Fruit fly (Drosophila melanogaster) whole organism, embryonic: Measurements from ENCODE around the gene Ppn.

ENCODE experiments used
- Aef1 ChIP-seq: fragments of 200-800 bp; sonication (Bioruptor generic); IDR thresholded peaks from 3 replicates; pipeline ENCODE4 v1.3.6; 2022; ENCODE audit warnings: missing biosample characterization, missing genetic modification characterization
- Blimp-1 ChIP-seq: fragments of 200-800 bp; sonication (Bioruptor generic); optimal IDR thresholded peaks from 3 replicates; lab custom pipeline; 2018; ENCODE audit warnings: missing biosample characterization, missing genetic modification characterization, mild to moderate bottlenecking, moderate library complexity, missing genetic modification reagents
- CG13296 ChIP-seq: fragments of 200-800 bp; sonication (Bioruptor generic); optimal IDR thresholded peaks from 3 replicates; lab custom pipeline; 2018; ENCODE audit warnings: missing biosample characterization, mild to moderate bottlenecking, missing genetic modification characterization
- CG14050 ChIP-seq: fragments of 200-800 bp; sonication (Bioruptor generic); IDR thresholded peaks from 3 replicates; pipeline ENCODE4 v1.3.6; 2022; ENCODE audit warnings: missing biosample characterization, missing genetic modification characterization
- CG15479 ChIP-seq: fragments of 200-800 bp; sonication (Bioruptor generic); optimal IDR thresholded peaks from 3 replicates; lab custom pipeline; 2019; ENCODE audit warnings: missing biosample characterization, mild to moderate bottlenecking, missing genetic modification characterization, moderate library complexity
- CG1603 ChIP-seq: fragments of 200-800 bp; sonication (Bioruptor generic); optimal IDR thresholded peaks from 2 replicates; lab custom pipeline; 2019; ENCODE audit warnings: missing biosample characterization, mild to moderate bottlenecking, missing genetic modification characterization, moderate library complexity
- CG2889 ChIP-seq: fragments of 200-800 bp; sonication (Bioruptor generic); IDR thresholded peaks from 3 replicates; pipeline ENCODE4 v1.3.6; 2022; ENCODE audit warnings: missing biosample characterization, missing genetic modification characterization
- CG30403 ChIP-seq: fragments of 200-800 bp; sonication (Bioruptor generic); optimal IDR thresholded peaks from 3 replicates; lab custom pipeline; 2016; ENCODE audit warnings: missing biosample characterization, missing genetic modification characterization
- CG3163 ChIP-seq: fragments of 200-800 bp; sonication (Bioruptor generic); optimal IDR thresholded peaks from 3 replicates; lab custom pipeline; 2016; ENCODE audit warnings: missing biosample characterization, missing genetic modification characterization
- CG4707 ChIP-seq: fragments of 200-800 bp; sonication (Bioruptor generic); optimal IDR thresholded peaks from 2 replicates; lab custom pipeline; 2018; ENCODE audit warnings: missing biosample characterization, mild to moderate bottlenecking, missing genetic modification characterization, moderate library complexity
- CG4854 ChIP-seq: fragments of 200-800 bp; sonication (Bioruptor generic); optimal IDR thresholded peaks from 2 replicates; lab custom pipeline; 2016; ENCODE audit warnings: missing biosample characterization, missing genetic modification characterization, inconsistent platforms
- CG7357 ChIP-seq: fragments of 200-800 bp; sonication (Bioruptor generic); IDR thresholded peaks from 3 replicates; pipeline ENCODE4 v1.3.6; 2022; ENCODE audit warnings: missing biosample characterization, missing genetic modification characterization
- CG8290 ChIP-seq, 3 experiments: fragments of 200-800 bp; sonication (Bioruptor generic); optimal IDR thresholded peaks; 2 replicates each; lab custom pipeline; 2016 to 2019; ENCODE audit warnings: missing biosample characterization in 3 of 3, missing genetic modification characterization in 3 of 3, mild to moderate bottlenecking in 2 of 3, moderate library complexity in 1 of 3
- CG8944 ChIP-seq: fragments of 200-800 bp; sonication (Bioruptor generic); optimal IDR thresholded peaks from 3 replicates; lab custom pipeline; 2016; ENCODE audit warnings: missing biosample characterization, missing genetic modification characterization
- CG9817 ChIP-seq: fragments of 200-800 bp; sonication (Bioruptor generic); optimal IDR thresholded peaks from 2 replicates; lab custom pipeline; 2018; ENCODE audit warnings: missing biosample characterization, mild to moderate bottlenecking, missing genetic modification characterization, moderate library complexity
- Dfd ChIP-seq, 2 experiments: fragments of >200 bp; optimal IDR thresholded peaks; 2 replicates each; lab custom pipeline; 2017; ENCODE audit warnings: missing biosample characterization in 2 of 2, missing genetic modification characterization in 2 of 2
- Ets65A ChIP-seq: fragments of 200-800 bp; sonication (Bioruptor generic); peaks from one replicate; lab custom pipeline; 2016; ENCODE audit warnings: missing biosample characterization, missing genetic modification characterization
- Gug ChIP-seq: fragments of 200-800 bp; sonication (Bioruptor generic); IDR thresholded peaks from 4 replicates; pipeline ENCODE4 v1.3.6; 2022; ENCODE audit warnings: missing biosample characterization, missing genetic modification characterization
- HLH54F ChIP-seq: fragments of 200-800 bp; sonication (Bioruptor generic); optimal IDR thresholded peaks from 3 replicates; lab custom pipeline; 2016; ENCODE audit warnings: missing biosample characterization, missing genetic modification characterization
- Hand ChIP-seq: fragments of 200-800 bp; sonication (Bioruptor generic); optimal IDR thresholded peaks from 2 replicates; lab custom pipeline; 2017; ENCODE audit warnings: mild to moderate bottlenecking, missing biosample characterization, missing genetic modification reagents, missing genetic modification characterization
- Hr39 ChIP-seq: fragments of >200 bp; optimal IDR thresholded peaks from 2 replicates; lab custom pipeline; 2017
- Kr ChIP-seq: fragments of 200-800 bp; sonication (Bioruptor generic); optimal IDR thresholded peaks from 2 replicates; lab custom pipeline; 2017; ENCODE audit warnings: missing biosample characterization, mild to moderate bottlenecking, missing genetic modification characterization
- MBD-R2 ChIP-seq: fragments of 200-800 bp; sonication (Bioruptor generic); IDR thresholded peaks from 2 replicates; pipeline ENCODE4 v1.3.6; 2022; ENCODE audit warnings: missing biosample characterization, missing genetic modification characterization
- MTF-1 ChIP-seq: fragments of 200-800 bp; sonication (Bioruptor generic); optimal IDR thresholded peaks from 2 replicates; lab custom pipeline; 2018; ENCODE audit warnings: missing biosample characterization, mild to moderate bottlenecking, missing genetic modification characterization, borderline replicate concordance
- Med ChIP-seq: fragments of 200-800 bp; sonication (Bioruptor generic); peaks from one replicate; lab custom pipeline; 2016; ENCODE audit warnings: missing biosample characterization, missing genetic modification characterization, mild to moderate bottlenecking, inconsistent platforms, moderate library complexity
- Ravus ChIP-seq: fragments of 200-800 bp; sonication (Bioruptor generic); IDR thresholded peaks from 2 replicates; pipeline ENCODE4 v1.3.6; 2022; ENCODE audit warnings: missing biosample characterization, missing genetic modification characterization
- Side ChIP-seq: fragments of 200-800 bp; sonication (Bioruptor generic); optimal IDR thresholded peaks from 2 replicates; lab custom pipeline; 2016; ENCODE audit warnings: missing biosample characterization, missing genetic modification characterization
- Taf1 ChIP-seq: fragments of 200-800 bp; sonication (Bioruptor generic); IDR thresholded peaks from 2 replicates; pipeline ENCODE4 v1.3.6; 2022; ENCODE audit warnings: missing biosample characterization, missing genetic modification characterization
- Vsx1 ChIP-seq: fragments of 200-800 bp; sonication (Bioruptor generic); optimal IDR thresholded peaks from 2 replicates; lab custom pipeline; 2017; ENCODE audit warnings: missing biosample characterization, mild to moderate bottlenecking, missing genetic modification characterization, missing genetic modification reagents
- YL-1 ChIP-seq: fragments of 200-800 bp; sonication (Bioruptor generic); optimal IDR thresholded peaks from 3 replicates; lab custom pipeline; 2017; ENCODE audit warnings: missing biosample characterization, mild to moderate bottlenecking, missing genetic modification characterization
- dysf ChIP-seq: fragments of 200-800 bp; sonication (Bioruptor generic); IDR thresholded peaks from 3 replicates; pipeline ENCODE4 v1.3.6; 2022; ENCODE audit warnings: missing biosample characterization, missing genetic modification characterization
- grn ChIP-seq: fragments of 200-800 bp; sonication (Bioruptor generic); optimal IDR thresholded peaks from 3 replicates; lab custom pipeline; 2017; ENCODE audit warnings: missing biosample characterization, missing genetic modification characterization
- hb ChIP-seq: fragments of 200-800 bp; sonication (Bioruptor generic); IDR thresholded peaks from 3 replicates; pipeline ENCODE4 v1.3.6; 2022; ENCODE audit warnings: missing biosample characterization, missing genetic modification characterization; ENCODE audit not compliant: partially characterized antibody
- maf-S ChIP-seq: fragments of 200-800 bp; sonication (Bioruptor generic); optimal IDR thresholded peaks from 2 replicates; lab custom pipeline; 2016; ENCODE audit warnings: missing biosample characterization, missing genetic modification characterization
- pan ChIP-seq, 4 experiments: fragments of >200 bp in 3 of 4; fragments of 200-800 bp in 1 of 4; sonication (Bioruptor generic) in 1 of 4; optimal IDR thresholded peaks in 3 of 4; IDR thresholded peaks in 1 of 4; 2 replicates each; pipeline versions ENCODE4 v1.3.6 to Lab custom; 2017 to 2022; ENCODE audit warnings: missing biosample characterization in 2 of 4, missing genetic modification characterization in 2 of 4, mixed read lengths in 1 of 4
- pnt ChIP-seq: fragments of 200-800 bp; sonication (Bioruptor generic); optimal IDR thresholded peaks from 3 replicates; lab custom pipeline; 2016; ENCODE audit warnings: missing biosample characterization, missing genetic modification characterization
- run ChIP-seq: fragments of 200-800 bp; sonication (Bioruptor generic); optimal IDR thresholded peaks from 3 replicates; lab custom pipeline; 2018; ENCODE audit warnings: missing biosample characterization, mild to moderate bottlenecking, missing genetic modification characterization
- sens ChIP-seq: fragments of 200-800 bp; sonication (Bioruptor generic); peaks from one replicate; lab custom pipeline; 2016; ENCODE audit warnings: missing biosample characterization, missing genetic modification characterization
- slbo ChIP-seq: fragments of 200-800 bp; sonication (Bioruptor generic); IDR thresholded peaks from 2 replicates; pipeline ENCODE4 v1.3.6; 2022; ENCODE audit warnings: missing biosample characterization, missing genetic modification characterization
- stwl ChIP-seq: fragments of 200-800 bp; sonication (Bioruptor generic); optimal IDR thresholded peaks from 3 replicates; lab custom pipeline; 2018; ENCODE audit warnings: missing biosample characterization, mild to moderate bottlenecking, missing genetic modification characterization, moderate library complexity
- tap ChIP-seq: fragments of 200-800 bp; optimal IDR thresholded peaks from 3 replicates; lab custom pipeline; 2019; ENCODE audit warnings: missing biosample characterization, mild to moderate bottlenecking, missing genetic modification characterization, moderate library complexity
- trh ChIP-seq: fragments of 200-800 bp; sonication (Bioruptor generic); optimal IDR thresholded peaks from 2 replicates; lab custom pipeline; 2016; ENCODE audit warnings: missing biosample characterization, missing genetic modification characterization
- zf30C ChIP-seq: fragments of 200-800 bp; sonication (Bioruptor generic); optimal IDR thresholded peaks from 3 replicates; lab custom pipeline; 2018; ENCODE audit warnings: missing biosample characterization, mild to moderate bottlenecking, missing genetic modification characterization

The Ppn gene

DNA sequence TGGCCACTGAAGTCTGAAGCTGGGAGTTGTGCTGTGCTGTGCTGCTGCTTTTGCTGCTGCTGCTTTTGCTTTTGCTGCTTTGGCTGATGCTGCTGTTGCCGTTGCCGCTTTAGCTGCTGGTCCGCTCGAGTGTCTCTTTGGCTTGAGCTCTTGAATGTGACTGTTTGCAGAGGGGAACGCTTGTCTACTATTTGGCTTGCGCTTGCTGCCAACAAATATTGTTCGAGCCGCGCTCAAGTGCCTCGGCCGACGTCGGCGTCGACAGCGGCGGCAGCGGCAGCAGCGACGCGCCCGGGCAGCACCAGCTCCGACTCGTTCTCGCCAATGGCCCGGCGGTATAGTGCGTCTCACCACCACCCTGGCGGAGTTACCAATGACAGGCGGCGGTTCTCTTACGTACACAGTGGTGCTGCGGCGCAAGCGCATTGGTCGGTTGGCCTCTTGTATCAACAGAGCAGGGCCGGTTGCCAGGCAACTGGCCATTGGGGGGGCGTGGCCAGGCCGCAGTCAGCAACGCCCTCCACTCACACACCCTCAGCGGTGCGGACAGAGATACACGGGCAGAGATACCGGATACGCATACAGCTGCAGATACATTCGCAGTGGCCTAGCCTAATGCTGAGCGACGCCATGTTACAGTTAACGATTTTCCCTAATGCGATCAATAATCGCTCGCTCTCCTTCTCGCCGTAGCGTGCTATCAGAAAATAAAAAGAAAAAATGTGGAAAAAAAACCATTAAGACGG, 45.1 kb upstream of the Ppn start, which contains the start of gene fkh (continued):
- TF ChIP-seq CG8944 (GFP tag; lab: Kevin White, UChicago), result peak; percentile 81
- peak; percentile 26; the same call in 1 of the 2 replicates for TF ChIP-seq Taf1 (GFP tag; lab: Robert Waterston, UW)
- TF ChIP-seq CG14050 (GFP tag; lab: Robert Waterston, UW), result peak; percentile 71
- peak; percentile 94 for TF ChIP-seq YL-1 (GFP tag; lab: Kevin White, UChicago)
- TF ChIP-seq Gug (GFP tag; lab: Robert Waterston, UW), result no peak
- TF ChIP-seq maf-S (GFP tag; lab: Kevin White, UChicago), result peak; percentile 86
- TF ChIP-seq Hand (GFP tag; lab: Kevin White, UChicago), result peak; percentile 93
- TF ChIP-seq pan (optimal IDR thresholded peaks at IDR 0.05; lab: Kevin White, UChicago), result no peak
- TF ChIP-seq pan (GFP tag; optimal IDR thresholded peaks at IDR 0.05 in 1 of 2, IDR thresholded peaks at IDR 0.05 in 1 of 2), result peak in 1 of 2 experiments; percentile 77
- TF ChIP-seq MTF-1 (GFP tag; lab: Kevin White, UChicago), result peak; percentile 96
- TF ChIP-seq Blimp-1 (GFP tag; lab: Kevin White, UChicago), result peak; percentile 72
- 0 out of 3 replicates have a peak, but pooled peaks have one; percentile 54 for TF ChIP-seq CG7357 (GFP tag; lab: Robert Waterston, UW)
- TF ChIP-seq CG1603, result peak; percentile 73
- peak; percentile 90 for TF ChIP-seq CG3163 (GFP tag; lab: Kevin White, UChicago)
- TF ChIP-seq CG4854 (GFP tag; lab: Kevin White, UChicago), result peak; percentile 95
- TF ChIP-seq HLH54F (GFP tag; lab: Kevin White, UChicago), result peak; percentile 81
- peak; percentile 38 for TF ChIP-seq zf30C (GFP tag; lab: Kevin White, UChicago)
- TF ChIP-seq, all 482 proteins: peak for 403

DNA sequence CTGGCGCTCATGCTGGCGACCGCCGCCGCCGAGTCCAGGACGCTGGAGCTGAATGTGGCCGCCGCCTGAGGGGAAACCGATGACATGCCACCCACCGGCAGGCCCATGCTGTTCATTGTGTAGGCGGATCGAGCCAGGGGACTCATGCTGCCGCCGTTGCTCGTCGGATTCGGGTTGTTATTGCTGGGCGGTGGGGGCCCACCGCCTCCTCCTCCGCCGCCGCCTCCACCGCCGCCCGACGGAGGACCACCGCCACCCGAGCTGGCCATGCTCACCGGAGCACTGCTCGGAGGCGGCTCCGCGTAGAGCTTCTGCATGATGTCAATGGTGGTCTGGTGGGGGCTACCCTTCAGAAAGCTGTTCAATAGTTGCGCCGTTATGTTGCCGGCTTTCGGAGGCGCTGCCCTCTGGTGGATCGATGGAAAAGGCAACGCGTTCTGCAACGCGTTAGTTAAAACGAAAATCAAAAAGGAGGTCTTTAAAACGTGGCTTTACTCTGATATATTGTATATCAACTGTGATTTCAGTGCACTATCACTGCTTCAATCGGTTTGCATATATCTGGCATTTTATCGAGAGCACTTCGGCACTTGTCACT, 44.2 kb upstream of the Ppn start:
- no peak for TF ChIP-seq CG8290 (GFP tag; optimal IDR thresholded peaks at IDR 0.05; lab: Kevin White, UChicago)
- TF ChIP-seq CG8290 (tag; optimal IDR thresholded peaks at IDR 0.05; lab: Kevin White, UChicago), result no peak
- TF ChIP-seq Hr39 (lab: Kevin White, UChicago), result peak; percentile 76
- TF ChIP-seq stwl (tag; lab: Kevin White, UChicago), result no peak
- no peak for TF ChIP-seq YL-1 (GFP tag; lab: Kevin White, UChicago)
- peak; percentile 24 for TF ChIP-seq Med (GFP tag; lab: Kevin White, UChicago)
- 0 out of 2 replicates have a peak, but pooled peaks have one; percentile 16 for TF ChIP-seq slbo (GFP tag; lab: Robert Waterston, UW)
- TF ChIP-seq trh (GFP tag; lab: Kevin White, UChicago), result no peak
- TF ChIP-seq sens (GFP tag; lab: Kevin White, UChicago), result peak; percentile 37

DNA sequence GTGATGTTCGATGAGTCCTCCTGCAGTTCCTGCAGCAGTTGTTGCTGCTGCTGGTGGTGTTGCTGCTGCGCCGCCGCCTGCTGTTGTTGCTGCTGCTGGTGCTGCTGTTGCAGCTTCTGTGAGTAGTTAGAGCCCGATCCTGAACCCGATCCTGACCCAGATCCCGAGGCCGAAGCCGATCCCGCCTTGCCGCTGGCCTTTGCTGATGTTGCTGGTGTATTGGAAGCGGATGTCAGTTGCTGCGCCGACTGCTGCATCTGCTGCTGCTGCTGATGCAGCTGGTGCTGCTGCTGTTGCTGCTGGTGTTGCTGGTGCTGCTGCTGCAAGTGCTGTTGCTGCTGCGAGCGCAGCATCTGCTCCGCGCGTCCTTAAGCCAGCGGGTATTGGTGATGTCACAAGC, 42.5 kb upstream of the Ppn start:
- TF ChIP-seq MBD-R2 (GFP tag; lab: Robert Waterston, UW) (no peak), Dfd (GFP tag; optimal IDR thresholded peaks at IDR 0.05; lab: Kevin White, UChicago) (peak in 1 of 2 experiments; percentile 55), run (tag; lab: Kevin White, UChicago) (no peak), CG13296 (no peak), CG4707 (GFP tag; lab: Kevin White, UChicago) (no peak), Ets65A (GFP tag; lab: Kevin White, UChicago) (peak; percentile 15)

DNA sequence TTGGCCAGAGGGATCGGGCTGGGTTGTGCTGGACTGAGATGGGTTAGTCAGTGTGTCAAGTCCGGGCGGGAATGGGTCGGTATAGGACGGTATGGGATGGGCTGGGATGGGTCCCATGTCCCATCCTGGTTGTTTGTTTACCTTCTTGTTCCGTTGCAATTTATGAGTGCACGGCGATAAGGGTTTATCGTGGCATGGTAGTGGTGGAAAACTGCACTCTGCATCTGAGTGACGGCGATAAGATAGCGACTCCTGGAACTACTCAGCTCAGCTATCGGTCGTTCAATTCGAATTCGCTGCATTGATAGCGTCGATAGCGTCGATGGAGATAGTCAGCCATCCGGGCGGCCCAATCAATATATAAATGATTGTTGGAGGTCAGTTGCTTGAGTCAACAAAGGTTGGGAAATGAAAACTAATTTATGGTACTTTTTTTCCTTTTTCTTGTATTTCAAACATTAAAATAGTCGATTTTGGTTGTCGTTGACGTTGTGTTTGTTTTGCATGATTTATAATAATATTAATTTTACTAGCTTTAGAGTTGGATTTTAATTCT, 40.5 kb upstream of the Ppn start:
- TF ChIP-seq sens (GFP tag; lab: Kevin White, UChicago) (peak; percentile 25), CG15479 (GFP tag; lab: Kevin White, UChicago) (peak; percentile 64), Kr (GFP tag; lab: Kevin White, UChicago) (peak; percentile 39), CG2889 (GFP tag; lab: Robert Waterston, UW) (no peak), Vsx1 (GFP tag; lab: Kevin White, UChicago) (no peak), Aef1 (GFP tag; lab: Robert Waterston, UW) (no peak), grn (GFP tag; lab: Kevin White, UChicago) (peak; percentile 82), CG9817 (tag; lab: Kevin White, UChicago) (no peak), CG30403 (GFP tag; lab: Kevin White, UChicago) (no peak), pnt (GFP tag; lab: Kevin White, UChicago) (no peak), dysf (no peak), tap (tag; lab: Kevin White, UChicago) (no peak), Ravus (GFP tag; lab: Robert Waterston, UW) (no peak), Side (no peak), hb (no peak)
